Worm (Caenorhabditis elegans): Measurements from ENCODE around the gene C52E2.3.

The C52E2.3 gene

DNA sequence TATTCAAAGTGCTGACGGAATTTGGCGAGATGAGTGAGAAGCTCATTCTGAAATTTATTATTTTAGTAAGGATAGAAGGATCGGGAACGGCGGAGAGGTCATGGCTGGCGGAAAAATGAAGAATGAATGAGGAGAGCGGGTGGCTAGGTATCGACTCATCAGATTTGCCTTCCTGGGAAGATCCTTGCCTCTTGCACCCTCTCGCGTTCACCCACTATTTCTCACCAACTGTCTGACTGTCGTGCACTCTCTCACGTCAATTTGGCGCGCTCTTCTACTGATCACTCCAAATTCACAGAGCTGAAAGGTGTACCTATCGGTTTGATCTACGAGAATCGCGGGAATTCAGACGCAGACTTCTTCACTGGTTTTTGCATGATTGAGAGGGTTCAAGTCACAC lies 2.9 kb upstream of the C52E2.3 start, which contains the start of gene fbxb-97:
fbxb-97 (minus strand) TSS at position 53 of the 400 bp plus-strand sequence.
- TF ChIP-seq egl-43 (GFP tag; IDR thresholded peaks at IDR 0.05) (0 out of 2 replicates have a peak, but pooled peaks have one; percentile 51), spr-3 (GFP tag; optimal IDR thresholded peaks at IDR 0.05) (no peak), unc-62 (GFP tag; optimal IDR thresholded peaks at IDR 0.05 in 1 of 2) (peak in 1 of 2 experiments; percentile 10), unc-62 (tag; optimal IDR thresholded peaks at IDR 0.05) (no peak), duxl-1 (tag; optimal IDR thresholded peaks at IDR 0.05; ENCODE audit: poor library complexity) (peak; percentile 91)

ce11 chrII:1850299-1850698 lies 745 bp upstream of the C52E2.3 start, which contains the start of gene fbxb-96:
Gene fbxb-96 (minus strand): TSS chrII:1850399.
- TF ChIP-seq lsy-2 (tag; optimal IDR thresholded peaks at IDR 0.05), result no peak
- TF ChIP-seq saeg-2 (GFP tag; IDR thresholded peaks at IDR 0.05), result no peak
- no peak for TF ChIP-seq ceh-28 (tag; optimal IDR thresholded peaks at IDR 0.05)
- TF ChIP-seq snpc-4 (tag; optimal IDR thresholded peaks at IDR 0.05), result no peak

DNA sequence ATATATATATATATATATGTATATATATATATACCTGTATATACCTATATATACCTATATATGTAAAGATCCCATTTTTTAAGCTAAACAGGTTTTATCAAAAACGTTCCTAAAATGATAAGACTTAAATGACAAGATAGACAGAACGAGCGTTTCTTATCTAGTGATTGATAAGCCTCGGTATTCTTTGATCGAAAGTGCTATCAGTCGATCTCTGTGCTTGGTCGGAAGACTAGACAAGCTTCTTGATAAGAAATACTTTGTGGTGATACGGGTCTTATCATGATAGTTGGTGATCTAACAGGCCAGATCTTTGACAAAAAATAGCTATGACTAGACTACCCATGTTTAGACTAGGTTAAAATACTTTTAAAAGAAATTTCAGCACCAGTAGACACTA lies 672 bp downstream of the C52E2.3 start:
- TF ChIP-seq nhr-77 (tag; optimal IDR thresholded peaks at IDR 0.05) (peak; percentile 94), nhr-6 (tag; optimal IDR thresholded peaks at IDR 0.05) (peak; percentile 57), mdl-1 (tag; optimal IDR thresholded peaks at IDR 0.05) (peak in 1 of 2 experiments; percentile 43), F44E2.7 (GFP tag; IDR thresholded peaks at IDR 0.05) (no peak), nhr-237 (tag; optimal IDR thresholded peaks at IDR 0.05) (no peak), pqm-1 (tag; optimal IDR thresholded peaks at IDR 0.05) (peak; percentile 99), nhr-42 (GFP tag; IDR thresholded peaks at IDR 0.05) (peak; percentile 52; the same call in 1 of the 2 replicates), dmd-8 (GFP tag; IDR thresholded peaks at IDR 0.05) (no peak), ces-1 (GFP tag; optimal IDR thresholded peaks at IDR 0.05) (no peak), duxl-1 (tag; optimal IDR thresholded peaks at IDR 0.05; ENCODE audit: poor library complexity) (peak; percentile 87), nhr-102 (tag; optimal IDR thresholded peaks at IDR 0.05) (no peak), F10B5.3 (tag; optimal IDR thresholded peaks at IDR 0.05) (no peak), ZK337.2 (GFP tag; IDR thresholded peaks at IDR 0.05) (no peak), nhr-111 (GFP tag; optimal IDR thresholded peaks at IDR 0.05) (no peak), lin-1 (GFP tag; IDR thresholded peaks at IDR 0.05) (peak; percentile 97), jun-1 (tag; optimal IDR thresholded peaks at IDR 0.05) (peak; percentile 34), dmd-6 (GFP tag; IDR thresholded peaks at IDR 0.05) (peak; percentile 99), mxl-3 (GFP tag; optimal IDR thresholded peaks at IDR 0.05) (peak; percentile 47), lsy-2 (tag; optimal IDR thresholded peaks at IDR 0.05) (no peak), nhr-28 (tag; optimal IDR thresholded peaks at IDR 0.05) (peak; percentile 96), tra-1 (GFP tag; IDR thresholded peaks at IDR 0.05) (peak; percentile 97), hlh-30 (tag; optimal IDR thresholded peaks at IDR 0.05; ENCODE audit: insufficient read depth) (peak; percentile 2), hlh-11 (tag; optimal IDR thresholded peaks at IDR 0.05) (peak; percentile 92), php-3 (GFP tag; IDR thresholded peaks at IDR 0.05) (peak; percentile 90), zfp-3 (GFP tag; conservative IDR thresholded peaks at IDR 0.05) (no peak), fkh-10 (GFP tag; optimal IDR thresholded peaks at IDR 0.05) (no peak), nhr-25 (tag; optimal IDR thresholded peaks at IDR 0.05; ENCODE audit: borderline replicate concordance, insufficient read depth) (no peak), aha-1 (tag) (peak; percentile 38), daf-16 (GFP tag; optimal IDR thresholded peaks at IDR 0.05) (no peak), daf-16 (tag; optimal IDR thresholded peaks at IDR 0.05) (peak; percentile 85)

DNA sequence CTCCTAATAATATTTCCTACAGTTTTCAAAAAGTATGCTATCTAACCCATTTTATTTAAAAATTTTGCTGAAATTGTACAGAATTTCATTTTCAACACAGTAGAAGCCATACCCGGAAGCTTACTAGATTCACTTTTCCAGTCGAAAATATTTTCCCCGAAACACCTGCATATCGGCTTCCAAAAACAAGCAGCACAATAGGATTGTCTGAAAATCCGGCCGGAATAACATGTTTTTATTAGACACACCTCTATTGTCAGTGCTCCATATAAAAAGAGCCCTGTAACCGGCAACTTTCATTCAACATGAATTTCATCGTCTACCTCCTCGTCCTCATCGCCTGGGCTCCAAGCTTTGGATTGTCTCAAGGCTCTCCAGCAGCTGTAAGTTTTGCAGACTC lies 1.5 kb downstream of the C52E2.3 start, which contains the start of gene C52E2.2:
C52E2.2 (plus strand) TSS at position 301 of the 400 bp plus-strand sequence.
- TF ChIP-seq pqm-1 (tag; optimal IDR thresholded peaks at IDR 0.05), result no peak
- no peak for TF ChIP-seq nhr-6 (tag; optimal IDR thresholded peaks at IDR 0.05)
- TF ChIP-seq lin-39 (tag; optimal IDR thresholded peaks at IDR 0.05), result no peak
- no peak for TF ChIP-seq unc-39 (tag; optimal IDR thresholded peaks at IDR 0.05)
- TF ChIP-seq ctbp-1 (GFP tag; IDR thresholded peaks at IDR 0.05), result no peak
- no peak for TF ChIP-seq dmd-8 (GFP tag; IDR thresholded peaks at IDR 0.05)
- TF ChIP-seq nhr-111 (GFP tag; optimal IDR thresholded peaks at IDR 0.05), result no peak
- no peak for TF ChIP-seq madf-5 (GFP tag; IDR thresholded peaks at IDR 0.05)
- no peak for TF ChIP-seq Y5F2A.4 (GFP tag; optimal IDR thresholded peaks at IDR 0.05)
- TF ChIP-seq Y105C5A.15 (GFP tag; IDR thresholded peaks at IDR 0.05), result no peak
- TF ChIP-seq unc-130 (GFP tag; optimal IDR thresholded peaks at IDR 0.05), result no peak
- no peak for TF ChIP-seq php-3 (GFP tag; IDR thresholded peaks at IDR 0.05)
- no peak for TF ChIP-seq sdz-12 (GFP tag; optimal IDR thresholded peaks at IDR 0.05)
- TF ChIP-seq nhr-41 (GFP tag; IDR thresholded peaks at IDR 0.05), result no peak
